Worm (Caenorhabditis elegans): ENCODE measurements around the gene msp-64.

Gene msp-64

DNA sequence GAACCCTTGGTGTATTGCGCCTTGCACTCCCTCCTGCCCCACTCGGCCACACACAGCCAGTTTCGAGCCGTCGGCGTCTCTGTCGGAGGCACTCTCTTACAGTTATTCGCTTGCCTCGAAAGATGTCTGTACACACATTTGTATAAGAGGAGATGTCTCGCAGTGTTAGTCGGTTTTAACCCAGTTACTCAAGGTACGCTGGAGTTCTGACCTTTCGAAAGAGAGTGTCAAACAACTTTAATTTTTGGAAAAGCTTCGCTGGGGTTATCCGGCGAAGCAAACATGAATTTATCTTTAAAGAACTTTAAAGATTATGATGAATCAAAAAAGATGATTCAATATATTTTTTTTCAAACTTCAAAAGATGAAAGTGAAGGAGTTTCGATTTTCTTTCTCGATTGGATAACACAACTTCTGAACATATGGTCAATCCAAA, 34.6 kb upstream of the msp-64 start (continued):
- TF ChIP-seq zfh-2 (GFP tag; conservative IDR thresholded peaks at IDR 0.05) (peak; percentile 97), mxl-1 (tag; optimal IDR thresholded peaks at IDR 0.05) (peak; percentile 87), ceh-58 (GFP tag; IDR thresholded peaks at IDR 0.05) (peak; percentile 61; the same call in 1 of the 2 replicates), B0035.1 (tag; optimal IDR thresholded peaks at IDR 0.05) (peak; percentile 97), unc-62 (GFP tag; optimal IDR thresholded peaks at IDR 0.05) (peak; percentile 67), ZK185.1 (tag; optimal IDR thresholded peaks at IDR 0.05; ENCODE audit: poor library complexity, severe bottlenecking) (peak; percentile 98), Y67H2A.10 (GFP tag; conservative IDR thresholded peaks at IDR 0.05) (peak; percentile 90), dox-1 (GFP tag; IDR thresholded peaks at IDR 0.05) (peak; percentile 99), unc-130 (GFP tag; optimal IDR thresholded peaks at IDR 0.05) (peak; percentile 94), F22D6.2 (tag; optimal IDR thresholded peaks at IDR 0.05) (peak; percentile 95), F49E8.2 (tag; optimal IDR thresholded peaks at IDR 0.05; ENCODE audit: insufficient read depth) (peak; percentile 97), Y53F4B.3 (GFP tag; IDR thresholded peaks at IDR 0.05) (peak; percentile 81), B0261.1 (tag; optimal IDR thresholded peaks at IDR 0.05) (peak; percentile 58), akir-1 (GFP tag; optimal IDR thresholded peaks at IDR 0.05) (peak; percentile 83), lin-26 (GFP tag; IDR thresholded peaks at IDR 0.05) (peak; percentile 96), F10E7.11 (tag; optimal IDR thresholded peaks at IDR 0.05) (peak; percentile 88), B0336.3 (GFP tag; IDR thresholded peaks at IDR 0.05) (peak; percentile 100), let-607 (tag; optimal IDR thresholded peaks at IDR 0.05) (peak; percentile 83 to 94), sdz-38 (tag; optimal IDR thresholded peaks at IDR 0.05) (peak; percentile 59), ceh-27 (GFP tag; optimal IDR thresholded peaks at IDR 0.05) (peak; percentile 99), F57A8.1 (GFP tag; optimal IDR thresholded peaks at IDR 0.05) (peak; percentile 87), ceh-100 (GFP tag; IDR thresholded peaks at IDR 0.05) (peak; percentile 95), sptf-2 (GFP tag; optimal IDR thresholded peaks at IDR 0.05) (peak; percentile 91), ztf-3 (GFP tag; optimal IDR thresholded peaks at IDR 0.05) (peak; percentile 96), F39B2.1 (GFP tag; IDR thresholded peaks at IDR 0.05) (peak; percentile 89), T07F8.4 (tag; optimal IDR thresholded peaks at IDR 0.05) (peak; percentile 94), lin-40 (tag; optimal IDR thresholded peaks at IDR 0.05) (peak; percentile 99), zim-3 (tag; optimal IDR thresholded peaks at IDR 0.05) (peak; percentile 95), F57C9.4 (tag; optimal IDR thresholded peaks at IDR 0.05) (peak; percentile 96), nfyb-1 (GFP tag; IDR thresholded peaks at IDR 0.05) (peak; percentile 99), aptf-3 (GFP tag; IDR thresholded peaks at IDR 0.05) (peak; percentile 81), lsy-27 (tag; optimal IDR thresholded peaks at IDR 0.05; ENCODE audit: borderline replicate concordance, insufficient read depth) (peak; percentile 93), ama-1 (optimal IDR thresholded peaks at IDR 0.05) (peak; percentile 100), ama-1 (GFP tag; optimal IDR thresholded peaks at IDR 0.05) (peak; percentile 91 to 94), cebp-2 (GFP tag; IDR thresholded peaks at IDR 0.05) (peak; percentile 94), pbrm-1 (GFP tag; IDR thresholded peaks at IDR 0.05) (peak; percentile 100), F52B5.7 (tag; optimal IDR thresholded peaks at IDR 0.05) (peak; percentile 98), D2030.7 (GFP tag; IDR thresholded peaks at IDR 0.05) (peak; percentile 99), rec-8 (tag; optimal IDR thresholded peaks at IDR 0.05) (peak; percentile 86 to 93), pha-4 (tag; optimal IDR thresholded peaks at IDR 0.05) (peak; percentile 99), ceh-91 (GFP tag; IDR thresholded peaks at IDR 0.05) (peak; percentile 76), mel-28 (tag; optimal IDR thresholded peaks at IDR 0.05; ENCODE audit: borderline replicate concordance) (peak; percentile 87), lag-1 (GFP tag; IDR thresholded peaks at IDR 0.05) (peak; percentile 94), F55B11.4 (tag; optimal IDR thresholded peaks at IDR 0.05; ENCODE audit: borderline replicate concordance, insufficient read depth) (no peak), C06A6.2 (GFP tag; conservative IDR thresholded peaks at IDR 0.05) (peak; percentile 99)
